Worm (Caenorhabditis elegans) whole organism, late embryonic: ENCODE data around the gene ZC395.4.

Experiments
- C08G9.2 ChIP-seq: sonication (generic microtip); optimal IDR thresholded peaks from 2 replicates; lab custom pipeline; 2016; ENCODE audit warnings: mild to moderate bottlenecking, missing genetic modification characterization, moderate library complexity, missing compliant biosample characterization
- C38D4.7 ChIP-seq: fragments of 200-800 bp; sonication (Bioruptor generic); optimal IDR thresholded peaks from 2 replicates; lab custom pipeline; 2018; ENCODE audit warnings: mild to moderate bottlenecking, missing genetic modification characterization, moderate library complexity, missing compliant biosample characterization
- F13H6.1 ChIP-seq: sonication (generic microtip); optimal IDR thresholded peaks from 2 replicates; lab custom pipeline; 2016; ENCODE audit warnings: missing genetic modification characterization, missing compliant biosample characterization
- K02D7.2 ChIP-seq: sonication (generic microtip); optimal IDR thresholded peaks from 2 replicates; lab custom pipeline; 2017; ENCODE audit warnings: mild to moderate bottlenecking, missing genetic modification characterization, missing compliant biosample characterization
- K09A11.1 ChIP-seq: sonication (generic microtip); optimal IDR thresholded peaks from 2 replicates; lab custom pipeline; 2017; ENCODE audit warnings: antibody characterized with exemption, mild to moderate bottlenecking, missing genetic modification characterization, missing compliant biosample characterization; ENCODE audit not compliant: insufficient read depth
- ahr-1 ChIP-seq: sonication (generic microtip); optimal IDR thresholded peaks from 2 replicates; lab custom pipeline; 2016; ENCODE audit warnings: missing genetic modification characterization, missing compliant biosample characterization
- ceh-14 ChIP-seq: sonication (generic microtip); optimal IDR thresholded peaks from 2 replicates; lab custom pipeline; 2016; ENCODE audit warnings: missing genotype, missing genetic modification characterization, missing compliant biosample characterization
- ceh-18 ChIP-seq: sonication (generic microtip); optimal IDR thresholded peaks from 2 replicates; lab custom pipeline; 2016; ENCODE audit warnings: missing genetic modification characterization, missing compliant biosample characterization
- ceh-2 ChIP-seq: sonication (generic microtip); optimal IDR thresholded peaks from 2 replicates; lab custom pipeline; 2016; ENCODE audit warnings: missing genotype, missing genetic modification characterization, missing compliant biosample characterization
- ceh-22 ChIP-seq: sonication (generic microtip); optimal IDR thresholded peaks from 2 replicates; lab custom pipeline; 2017; ENCODE audit warnings: missing biosample characterization, missing genetic modification characterization
- ceh-30 ChIP-seq: fragments of 150-350 bp; optimal IDR thresholded peaks from 2 replicates; lab custom pipeline; 2014; ENCODE audit warnings: missing biosample characterization, missing genetic modification characterization
- ceh-34 ChIP-seq: sonication (generic microtip); optimal IDR thresholded peaks from 2 replicates; lab custom pipeline; 2016; ENCODE audit warnings: mild to moderate bottlenecking, missing genetic modification characterization, missing compliant biosample characterization
- ceh-45 ChIP-seq: fragments of 200-800 bp; sonication (Bioruptor generic); IDR thresholded peaks from 2 replicates; pipeline ENCODE4 v1.3.6; 2022; ENCODE audit warnings: missing genetic modification reagents, missing genetic modification characterization, missing compliant biosample characterization
- ceh-48 ChIP-seq: sonication (generic microtip); optimal IDR thresholded peaks from 2 replicates; lab custom pipeline; 2016; ENCODE audit warnings: missing genetic modification characterization, inconsistent platforms, missing compliant biosample characterization
- ceh-6 ChIP-seq: fragments of 200-800 bp; sonication (Bioruptor generic); optimal IDR thresholded peaks from 2 replicates; lab custom pipeline; 2018; ENCODE audit warnings: mild to moderate bottlenecking, missing genetic modification characterization, missing compliant biosample characterization
- ceh-9 ChIP-seq: sonication (generic microtip); optimal IDR thresholded peaks from 2 replicates; lab custom pipeline; 2016; ENCODE audit warnings: mild to moderate bottlenecking, missing genetic modification characterization, inconsistent platforms, missing compliant biosample characterization
- che-1 ChIP-seq: sonication (generic microtip); optimal IDR thresholded peaks from 2 replicates; lab custom pipeline; 2016; ENCODE audit warnings: mild to moderate bottlenecking, missing genetic modification characterization, missing compliant biosample characterization
- dve-1 ChIP-seq: sonication (generic microtip); optimal IDR thresholded peaks from 2 replicates; lab custom pipeline; 2017; ENCODE audit warnings: antibody characterized with exemption, mild to moderate bottlenecking, missing genetic modification characterization, missing compliant biosample characterization
- elt-2 ChIP-seq: sonication (generic microtip); optimal IDR thresholded peaks from 2 replicates; lab custom pipeline; 2016; ENCODE audit warnings: missing genetic modification reagents, missing genetic modification characterization, missing compliant biosample characterization
- elt-4 ChIP-seq: sonication (generic microtip); optimal IDR thresholded peaks from 2 replicates; lab custom pipeline; 2016; ENCODE audit warnings: missing genetic modification characterization, missing compliant biosample characterization
- ets-4 ChIP-seq: sonication (generic microtip); optimal IDR thresholded peaks from 2 replicates; lab custom pipeline; 2016; ENCODE audit warnings: missing genetic modification characterization, missing compliant biosample characterization
- eyg-1 ChIP-seq: sonication (generic microtip); optimal IDR thresholded peaks from 2 replicates; lab custom pipeline; 2016; ENCODE audit warnings: missing genotype, missing genetic modification characterization, missing compliant biosample characterization
- fax-1 ChIP-seq: sonication (generic microtip); optimal IDR thresholded peaks from 2 replicates; lab custom pipeline; 2016; ENCODE audit warnings: missing genotype, missing genetic modification characterization, missing compliant biosample characterization
- fkh-6 ChIP-seq: sonication (generic microtip); optimal IDR thresholded peaks from 2 replicates; lab custom pipeline; 2016; ENCODE audit warnings: missing genetic modification characterization, missing compliant biosample characterization
- gmeb-2 ChIP-seq: sonication (generic microtip); optimal IDR thresholded peaks from 2 replicates; lab custom pipeline; 2016; ENCODE audit warnings: missing genetic modification characterization, inconsistent platforms, missing compliant biosample characterization
- hlh-13 ChIP-seq: fragments of 200-800 bp; sonication (Bioruptor generic); optimal IDR thresholded peaks from 2 replicates; lab custom pipeline; 2018; ENCODE audit warnings: mild to moderate bottlenecking, missing genetic modification characterization, missing compliant biosample characterization
- hlh-15 ChIP-seq: sonication (generic microtip); optimal IDR thresholded peaks from 2 replicates; lab custom pipeline; 2016; ENCODE audit warnings: missing genetic modification characterization, missing compliant biosample characterization
- hlh-30 ChIP-seq: sonication (generic microtip); optimal IDR thresholded peaks from 2 replicates; lab custom pipeline; 2017; ENCODE audit warnings: antibody characterized with exemption, missing genetic modification characterization, missing compliant biosample characterization; ENCODE audit not compliant: insufficient read depth
- hlh-6 ChIP-seq: sonication (generic microtip); optimal IDR thresholded peaks from 2 replicates; lab custom pipeline; 2016; ENCODE audit warnings: missing genotype, missing genetic modification characterization, missing compliant biosample characterization
- lim-6 ChIP-seq: sonication (generic microtip); optimal IDR thresholded peaks from 2 replicates; lab custom pipeline; 2016; ENCODE audit warnings: missing genetic modification characterization, missing compliant biosample characterization
- lin-11 ChIP-seq: fragments of 200-800 bp; sonication (Bioruptor generic); optimal IDR thresholded peaks from 2 replicates; lab custom pipeline; 2018; ENCODE audit warnings: mild to moderate bottlenecking, missing genetic modification characterization, missing compliant biosample characterization
- madf-2 ChIP-seq: sonication (generic microtip); optimal IDR thresholded peaks from 2 replicates; lab custom pipeline; 2017; ENCODE audit warnings: missing genetic modification characterization, missing compliant biosample characterization
- nhr-11 ChIP-seq: fragments of 150-350 bp; optimal IDR thresholded peaks from 2 replicates; lab custom pipeline; 2014; ENCODE audit warnings: missing biosample characterization, missing genetic modification characterization
- npax-4 ChIP-seq: sonication (generic microtip); optimal IDR thresholded peaks from 2 replicates; lab custom pipeline; 2016; ENCODE audit warnings: missing genetic modification characterization, missing compliant biosample characterization
- pag-3 ChIP-seq: sonication (generic microtip); optimal IDR thresholded peaks from 2 replicates; lab custom pipeline; 2016; ENCODE audit warnings: missing compliant biosample characterization, missing genetic modification characterization, borderline replicate concordance
- pat-9 ChIP-seq: fragments of 200-800 bp; sonication (Bioruptor generic); optimal IDR thresholded peaks from 2 replicates; lab custom pipeline; 2018; ENCODE audit warnings: mild to moderate bottlenecking, missing genetic modification characterization, moderate library complexity, missing compliant biosample characterization
- pax-1 ChIP-seq: fragments of 150-350 bp; optimal IDR thresholded peaks from 2 replicates; lab custom pipeline; 2014; ENCODE audit warnings: missing biosample characterization, missing genetic modification characterization
- pha-2 ChIP-seq: sonication (generic microtip); optimal IDR thresholded peaks from 2 replicates; lab custom pipeline; 2017; ENCODE audit warnings: mild to moderate bottlenecking, missing genetic modification characterization, missing compliant biosample characterization
- pros-1 ChIP-seq: fragments of 150-350 bp; optimal IDR thresholded peaks from 2 replicates; lab custom pipeline; 2014; ENCODE audit warnings: missing biosample characterization, missing genetic modification reagents, missing genetic modification characterization
- rnt-1 ChIP-seq: sonication (generic microtip); optimal IDR thresholded peaks from 2 replicates; lab custom pipeline; 2016; ENCODE audit warnings: missing genetic modification characterization, missing compliant biosample characterization
- sox-2 ChIP-seq: fragments of 200-800 bp; sonication (Bioruptor generic); IDR thresholded peaks from 2 replicates; pipeline ENCODE4 v1.3.6; 2022; ENCODE audit warnings: missing genetic modification reagents, missing genetic modification characterization, missing compliant biosample characterization
- sox-4 ChIP-seq: sonication (generic microtip); optimal IDR thresholded peaks from 2 replicates; lab custom pipeline; 2017; ENCODE audit warnings: mild to moderate bottlenecking, missing genetic modification characterization, inconsistent platforms, missing compliant biosample characterization
- syd-9 ChIP-seq: sonication (generic microtip); optimal IDR thresholded peaks from 2 replicates; lab custom pipeline; 2016; ENCODE audit warnings: mild to moderate bottlenecking, missing genetic modification characterization, moderate library complexity, missing compliant biosample characterization
- tbx-2 ChIP-seq: sonication (generic microtip); optimal IDR thresholded peaks from 2 replicates; lab custom pipeline; 2016; ENCODE audit warnings: missing genetic modification characterization, missing compliant biosample characterization
- tbx-7 ChIP-seq: sonication (generic microtip); optimal IDR thresholded peaks from 2 replicates; lab custom pipeline; 2016; ENCODE audit warnings: missing genotype, missing genetic modification characterization, missing compliant biosample characterization
- ttx-3 ChIP-seq: sonication (generic microtip); optimal IDR thresholded peaks from 2 replicates; lab custom pipeline; 2016; ENCODE audit warnings: missing genetic modification reagents, missing genetic modification characterization, missing compliant biosample characterization
- unc-3 ChIP-seq, 2 experiments: fragments of 200-800 bp in 1 of 2; sonication (Bioruptor generic) in 1 of 2; sonication (generic microtip) in 1 of 2; conservative IDR thresholded peaks in 1 of 2; optimal IDR thresholded peaks in 1 of 2; 2 replicates each; pipeline versions ENCODE4 v1.3.6 to Lab custom; 2016 to 2022; ENCODE audit warnings: missing compliant biosample characterization in 2 of 2, missing genetic modification characterization in 2 of 2, missing genetic modification reagents in 1 of 2
- unc-55 ChIP-seq: sonication (generic microtip); optimal IDR thresholded peaks from 2 replicates; lab custom pipeline; 2017; ENCODE audit warnings: missing biosample characterization, missing genetic modification reagents, missing genetic modification characterization
- unc-86 ChIP-seq: sonication (generic microtip); optimal IDR thresholded peaks from 2 replicates; lab custom pipeline; 2016; ENCODE audit warnings: missing genetic modification characterization, missing compliant biosample characterization
- zip-5 ChIP-seq: sonication (generic microtip); optimal IDR thresholded peaks from 2 replicates; lab custom pipeline; 2016; ENCODE audit warnings: missing genetic modification characterization, missing compliant biosample characterization

Gene ZC395.4

ce11 chrIII:5305725-5306124 is 35.8 kb downstream of the ZC395.4 start (continued):
- no peak for TF ChIP-seq hlh-30 (tag; lab: Kevin White, UChicago)
- TF ChIP-seq fax-1 (tag; lab: Kevin White, UChicago): peak; percentile 69
- peak; percentile 71 for TF ChIP-seq unc-3 (GFP tag; conservative IDR thresholded peaks at IDR 0.05; lab: Robert Waterston, UW)
- TF ChIP-seq unc-3 (tag; optimal IDR thresholded peaks at IDR 0.05; lab: Kevin White, UChicago): peak; percentile 37
- peak; percentile 5 for TF ChIP-seq ahr-1 (tag; lab: Kevin White, UChicago)
- TF ChIP-seq ceh-18 (tag; lab: Kevin White, UChicago): peak; percentile 67
- peak; percentile 50 for TF ChIP-seq elt-2 (tag; lab: Kevin White, UChicago)
- TF ChIP-seq ttx-3 (tag; lab: Kevin White, UChicago): peak; percentile 61
- TF ChIP-seq pag-3 (tag; lab: Kevin White, UChicago): peak; percentile 30
- peak; percentile 20 for TF ChIP-seq hlh-15
- TF ChIP-seq ets-4 (tag; lab: Kevin White, UChicago): peak; percentile 73
- TF ChIP-seq tbx-7 (tag; lab: Kevin White, UChicago): no peak
- TF ChIP-seq tbx-2 (tag; lab: Kevin White, UChicago): peak; percentile 52
- no peak for TF ChIP-seq nhr-11
- peak; percentile 73 for TF ChIP-seq che-1 (tag; lab: Kevin White, UChicago)
- peak; percentile 46 for TF ChIP-seq syd-9
- TF ChIP-seq ceh-6: peak; percentile 38
- TF ChIP-seq ceh-22: no peak
- peak; percentile 59 for TF ChIP-seq C38D4.7
- TF ChIP-seq hlh-6 (tag; lab: Kevin White, UChicago): peak; percentile 54
- no peak for TF ChIP-seq pros-1 (tag; lab: Kevin White, UChicago)
- peak; percentile 37 for TF ChIP-seq lin-11 (tag; lab: Kevin White, UChicago)
- TF ChIP-seq F13H6.1 (tag; lab: Kevin White, UChicago): peak; percentile 35
- TF ChIP-seq unc-55 (GFP tag; lab: Kevin White, UChicago): no peak
- TF ChIP-seq ceh-34 (tag; lab: Kevin White, UChicago): peak; percentile 15
- TF ChIP-seq K09A11.1 (tag; lab: Kevin White, UChicago): no peak
- TF ChIP-seq ceh-45 (GFP tag; lab: Robert Waterston, UW): peak; percentile 85
- no peak for TF ChIP-seq pax-1 (tag; lab: Kevin White, UChicago)
- no peak for TF ChIP-seq elt-4 (tag; lab: Kevin White, UChicago)
- no peak for TF ChIP-seq eyg-1 (tag; lab: Kevin White, UChicago)
- peak; percentile 59 for TF ChIP-seq C08G9.2 (tag; lab: Kevin White, UChicago)
- peak; percentile 44 for TF ChIP-seq npax-4
- TF ChIP-seq sox-2 (GFP tag; lab: Robert Waterston, UW): no peak
- TF ChIP-seq dve-1: peak; percentile 59
- peak; percentile 79 for TF ChIP-seq sox-4 (tag; lab: Kevin White, UChicago)
- peak; percentile 46 for TF ChIP-seq ceh-2 (tag; lab: Kevin White, UChicago)
- peak; percentile 64 for TF ChIP-seq fkh-6
- peak; percentile 70 for TF ChIP-seq hlh-13 (GFP tag; lab: Kevin White, UChicago)
- TF ChIP-seq ceh-9 (tag; lab: Kevin White, UChicago): peak; percentile 53

ce11 chrIII:5308278-5308677 is 38.4 kb downstream of the ZC395.4 start, which contains the start of gene mog-3:
mog-3 (plus strand) TSS chrIII:5308596.
- TF ChIP-seq gmeb-2 (tag; lab: Kevin White, UChicago): peak; percentile 9
- no peak for TF ChIP-seq K09A11.1 (tag; lab: Kevin White, UChicago)
- peak; percentile 82 for TF ChIP-seq lim-6 (tag; lab: Kevin White, UChicago)
- no peak for TF ChIP-seq npax-4
- TF ChIP-seq pha-2 (tag; lab: Kevin White, UChicago): no peak
- TF ChIP-seq elt-2 (tag; lab: Kevin White, UChicago): peak; percentile 64
- peak; percentile 33 for TF ChIP-seq ceh-34 (tag; lab: Kevin White, UChicago)
- peak; percentile 26 for TF ChIP-seq madf-2
- TF ChIP-seq pag-3 (tag; lab: Kevin White, UChicago): no peak
- TF ChIP-seq unc-86: peak; percentile 17
- TF ChIP-seq sox-4 (tag; lab: Kevin White, UChicago): no peak
- no peak for TF ChIP-seq K02D7.2
- no peak for TF ChIP-seq elt-4 (tag; lab: Kevin White, UChicago)
- no peak for TF ChIP-seq nhr-11
- TF ChIP-seq ceh-30 (tag; lab: Kevin White, UChicago): no peak
- TF ChIP-seq ahr-1 (tag; lab: Kevin White, UChicago): peak; percentile 3
- TF ChIP-seq rnt-1 (tag; lab: Kevin White, UChicago): peak; percentile 87
- TF ChIP-seq ceh-14: peak; percentile 72
- TF ChIP-seq zip-5: peak; percentile 83
- peak; percentile 68 for TF ChIP-seq fax-1 (tag; lab: Kevin White, UChicago)
- TF ChIP-seq ceh-48 (tag; lab: Kevin White, UChicago): peak; percentile 98
- peak; percentile 44 for TF ChIP-seq hlh-6 (tag; lab: Kevin White, UChicago)
- TF ChIP-seq pat-9 (tag; lab: Kevin White, UChicago): no peak
- TF ChIP-seq syd-9: no peak
- peak; percentile 23 for TF ChIP-seq ttx-3 (tag; lab: Kevin White, UChicago)
- peak; percentile 32 for TF ChIP-seq hlh-13 (GFP tag; lab: Kevin White, UChicago)
